Fruit fly (Drosophila melanogaster): Measurements from ENCODE around the gene Indy-2.

DNA sequence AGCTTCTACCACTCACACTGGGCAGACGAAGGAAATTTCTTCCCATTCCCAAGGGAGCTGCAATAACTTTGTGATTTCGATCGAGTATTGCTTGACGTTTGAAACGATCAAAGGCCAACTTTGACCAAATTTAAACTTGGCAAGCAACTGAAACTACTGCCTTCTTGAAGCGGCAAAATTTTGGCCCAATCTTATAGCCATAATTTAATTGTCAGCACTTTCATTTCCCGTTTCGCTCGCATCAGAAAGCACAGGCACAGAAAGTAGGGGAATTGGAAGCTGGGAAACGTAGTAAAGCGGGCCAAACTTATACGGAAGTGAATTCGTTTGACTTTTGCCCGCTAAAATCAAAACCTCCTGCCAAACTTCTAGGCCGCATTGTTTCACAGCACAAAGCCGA is 17.1 kb downstream of the Indy-2 start, which contains the start of gene CG4390:
- no peak for TF ChIP-seq CG8478 (optimal IDR thresholded peaks at IDR 0.05)
- TF ChIP-seq CTCF (optimal IDR thresholded peaks at IDR 0.05): no peak
